Fruit fly (Drosophila melanogaster) Kc167 (cell line): Measurements from ENCODE around the gene GCC185.

Experiments used
- Myc ChIP-seq: fragments of >200 bp; optimal IDR thresholded peaks from 2 replicates; lab custom pipeline; 2017; ENCODE audit warnings: missing external identifiers
- Sin3A ChIP-seq: fragments of >200 bp; optimal IDR thresholded peaks from 2 replicates; lab custom pipeline; 2018; ENCODE audit warnings: missing external identifiers
- h ChIP-seq: fragments of >200 bp; optimal IDR thresholded peaks from 3 replicates; lab custom pipeline; 2018; ENCODE audit warnings: missing external identifiers
- psq ChIP-seq: fragments of >200 bp; optimal IDR thresholded peaks from 2 replicates; lab custom pipeline; 2017; ENCODE audit warnings: missing external identifiers
- ttk ChIP-seq: sonication (Bioruptor generic); optimal IDR thresholded peaks from 2 replicates; lab custom pipeline; 2017; ENCODE audit warnings: missing external identifiers

DNA sequence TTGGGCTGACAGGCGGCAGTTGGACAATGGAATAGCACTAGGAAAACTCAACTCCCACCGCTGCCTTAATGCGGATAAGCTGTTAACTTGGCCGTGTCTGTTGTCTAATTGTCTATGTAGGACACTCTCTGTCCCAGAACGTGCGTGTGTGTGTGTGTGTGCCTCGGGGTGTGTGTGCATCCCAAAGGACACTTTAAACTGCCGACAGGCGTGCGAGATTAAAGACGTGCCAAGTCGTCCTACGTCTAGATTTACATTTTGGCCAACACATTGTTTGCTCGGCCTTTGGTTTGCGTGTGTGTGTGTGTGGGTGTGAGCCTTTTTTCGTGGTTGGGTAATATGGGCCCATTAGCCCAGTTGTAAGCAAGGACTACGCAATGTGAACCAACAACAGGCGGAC lies 12.4 kb upstream of the GCC185 start:
- no peak for TF ChIP-seq h (lab: Kevin White, UChicago)
- no peak for TF ChIP-seq psq (lab: Kevin White, UChicago)
- no peak for TF ChIP-seq ttk (lab: Kevin White, UChicago)
- TF ChIP-seq Sin3A (lab: Kevin White, UChicago), result no peak
- no peak for TF ChIP-seq Myc (lab: Kevin White, UChicago)
